Fruit fly (Drosophila melanogaster) whole organism, prepupa: ENCODE results near the gene Dscam2.

Source experiments
- CG16779 ChIP-seq: fragments of 200-800 bp; sonication (Bioruptor generic); optimal IDR thresholded peaks from 3 replicates; lab custom pipeline; 2017; ENCODE audit warnings: missing biosample characterization, mild to moderate bottlenecking, missing genetic modification characterization
- CG3032 ChIP-seq: fragments of 200-800 bp; optimal IDR thresholded peaks from 2 replicates; lab custom pipeline; 2019; ENCODE audit warnings: missing biosample characterization, mild to moderate bottlenecking, missing genetic modification characterization, moderate library complexity
- CG6808 ChIP-seq: fragments of 200-800 bp; sonication (Bioruptor generic); optimal IDR thresholded peaks from 3 replicates; lab custom pipeline; 2017; ENCODE audit warnings: missing biosample characterization, missing genetic modification characterization, mild to moderate bottlenecking, moderate library complexity, missing genetic modification reagents
- Gug ChIP-seq: fragments of 200-800 bp; sonication (Bioruptor generic); IDR thresholded peaks from 2 replicates; pipeline ENCODE4 v1.3.6; 2022; ENCODE audit warnings: missing biosample characterization, missing genetic modification characterization
- Hr39 ChIP-seq: fragments of 200-800 bp; sonication (Bioruptor generic); optimal IDR thresholded peaks from 2 replicates; lab custom pipeline; 2016; ENCODE audit warnings: missing biosample characterization, missing genetic modification characterization
- Met ChIP-seq: fragments of 200-800 bp; sonication (Bioruptor generic); optimal IDR thresholded peaks from 3 replicates; lab custom pipeline; 2016; ENCODE audit warnings: missing biosample characterization, missing genetic modification characterization
- Smox ChIP-seq: fragments of 200-800 bp; sonication (Bioruptor generic); optimal IDR thresholded peaks from 3 replicates; lab custom pipeline; 2016; ENCODE audit warnings: missing biosample characterization, missing genetic modification characterization
- Sox15 ChIP-seq: fragments of 200-800 bp; sonication (Bioruptor generic); optimal IDR thresholded peaks from 3 replicates; lab custom pipeline; 2016; ENCODE audit warnings: missing biosample characterization, missing genetic modification characterization

- TF ChIP-seq CG16779 (tag; lab: Kevin White, UChicago): no peak
- TF ChIP-seq Sox15 (GFP tag; lab: Kevin White, UChicago): no peak
- no peak for TF ChIP-seq CG6808
- no peak for TF ChIP-seq Gug (GFP tag; lab: Robert Waterston, UW)
- TF ChIP-seq Hr39 (GFP tag; lab: Kevin White, UChicago): no peak
- no peak for TF ChIP-seq CG3032 (tag; lab: Kevin White, UChicago)
- no peak for TF ChIP-seq Met (GFP tag; lab: Kevin White, UChicago)
- no peak for TF ChIP-seq Smox (GFP tag; lab: Kevin White, UChicago)
Measured at dm6 chr3L:7125289-7125955, 64.3 kb downstream of the Dscam2 start, which contains the start of the genes msl-3 and BBS1.
